Worm (Caenorhabditis elegans): ENCODE data around the gene C18A3.10.

- TF ChIP-seq tbx-11 (GFP tag; IDR thresholded peaks at IDR 0.05) (no peak), ama-1 (optimal IDR thresholded peaks at IDR 0.05) (no peak), sea-1 (GFP tag; conservative IDR thresholded peaks at IDR 0.05) (no peak), ceh-36 (tag; optimal IDR thresholded peaks at IDR 0.05) (no peak), ets-7 (tag; optimal IDR thresholded peaks at IDR 0.05) (no peak), ceh-13 (GFP tag; optimal IDR thresholded peaks at IDR 0.05) (no peak), scrt-1 (GFP tag; IDR thresholded peaks at IDR 0.05) (no peak), pes-1 (GFP tag; IDR thresholded peaks at IDR 0.05) (no peak), flt-1 (GFP tag; IDR thresholded peaks at IDR 0.05) (no peak), hmbx-1 (tag; optimal IDR thresholded peaks at IDR 0.05) (no peak), hnd-1 (tag; optimal IDR thresholded peaks at IDR 0.05) (no peak)
These were observed 46.8 kb downstream of the C18A3.10 start, which contains the start of gene C25H3.7 for ce11 chrII:5668830-5669229.
